Worm (Caenorhabditis elegans) whole organism, early embryonic: ENCODE measurements around the gene F42C5.6.

ENCODE experiments used
- aly-1 ChIP-seq: sonication (generic microtip); optimal IDR thresholded peaks from 2 replicates; lab custom pipeline; 2016; ENCODE audit warnings: missing genetic modification characterization, missing compliant biosample characterization
- ama-1 ChIP-seq: fragments of 150-350 bp; optimal IDR thresholded peaks from 2 replicates; lab custom pipeline; 2014
- ceh-36 ChIP-seq: sonication (generic microtip); optimal IDR thresholded peaks from 2 replicates; lab custom pipeline; 2016; ENCODE audit warnings: missing genetic modification characterization, inconsistent platforms, missing compliant biosample characterization
- flt-1 ChIP-seq: fragments of 200-800 bp; sonication (Bioruptor generic); IDR thresholded peaks from 2 replicates; pipeline ENCODE4 v1.3.6; 2022; ENCODE audit warnings: missing genetic modification characterization, missing compliant biosample characterization
- pes-1 ChIP-seq: fragments of 200-800 bp; sonication (Bioruptor generic); IDR thresholded peaks from 2 replicates; pipeline ENCODE4 v1.3.6; 2022; ENCODE audit warnings: missing genetic modification reagents, missing genetic modification characterization, missing compliant biosample characterization
- sea-1 ChIP-seq: fragments of 200-800 bp; sonication (Bioruptor generic); conservative IDR thresholded peaks from 2 replicates; pipeline ENCODE4 v1.3.6; 2022; ENCODE audit warnings: missing genetic modification characterization, missing compliant biosample characterization
- tbx-11 ChIP-seq: fragments of 200-800 bp; sonication (Bioruptor generic); IDR thresholded peaks from 2 replicates; pipeline ENCODE4 v1.3.6; 2022; ENCODE audit warnings: missing genetic modification characterization, missing compliant biosample characterization

DNA sequence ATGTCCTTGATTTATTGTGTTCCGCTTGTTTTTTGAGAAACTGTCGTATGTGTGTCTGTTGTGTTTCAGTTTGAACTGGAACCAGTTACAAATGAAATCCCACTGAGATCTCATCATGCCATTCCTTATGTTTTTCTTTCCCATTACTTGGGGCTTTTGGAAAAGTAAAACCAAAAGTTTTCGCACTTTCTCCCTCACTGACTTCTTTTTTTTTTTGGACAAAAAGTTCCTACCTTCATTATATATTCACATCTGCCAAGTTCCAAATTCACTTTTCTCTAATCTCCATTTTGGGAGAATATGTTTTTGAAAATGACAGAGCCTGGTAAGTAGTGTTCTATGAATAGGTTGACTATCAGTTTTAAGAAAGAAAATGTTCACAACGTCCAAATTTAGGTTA lies 32.2 kb downstream of the F42C5.6 start, which contains the start of gene C06E4.2:
- TF ChIP-seq ceh-36 = no peak
- no peak for TF ChIP-seq pes-1 (GFP tag; lab: Robert Waterston, UW)
- TF ChIP-seq tbx-11 (GFP tag; lab: Robert Waterston, UW) = no peak
- no peak for TF ChIP-seq ama-1 (lab: Kevin White, UChicago)
- TF ChIP-seq flt-1 (GFP tag; lab: Robert Waterston, UW) = no peak
- no peak for TF ChIP-seq sea-1 (GFP tag; lab: Robert Waterston, UW)
- no peak for TF ChIP-seq aly-1 (tag; lab: Kevin White, UChicago)
